Fruit fly (Drosophila melanogaster): ENCODE results near the gene Myo95E.

DNA sequence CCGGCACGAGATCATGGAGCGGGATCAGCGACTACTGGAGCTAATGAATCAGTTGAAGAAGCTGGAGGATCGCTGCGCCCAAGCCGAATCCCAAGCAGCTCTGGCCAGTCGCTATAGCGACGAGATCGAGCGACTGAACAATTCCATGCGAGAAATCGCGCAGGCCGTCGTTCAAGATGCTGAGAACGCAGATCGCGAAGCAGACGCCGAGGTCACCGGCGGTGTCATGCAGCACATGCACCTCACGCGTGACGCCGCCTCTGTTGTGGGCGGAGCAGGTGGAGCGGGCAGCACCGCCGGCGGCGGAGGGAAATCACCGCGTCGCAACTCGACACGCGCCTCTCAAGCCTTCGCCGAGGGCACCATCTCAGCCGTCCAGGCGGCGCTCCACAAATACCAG lies 39.6 kb downstream of the Myo95E start:
- TF ChIP-seq CTCF (optimal IDR thresholded peaks at IDR 0.05), result no peak
- TF ChIP-seq CG8478 (optimal IDR thresholded peaks at IDR 0.05), result no peak
